Worm (Caenorhabditis elegans) whole organism, mixed stage, embryonic: ENCODE results near the gene Y39A1A.27.

ENCODE experiments used
- M03D4.4 ChIP-seq: sonication (generic microtip); optimal IDR thresholded peaks from 2 replicates; lab custom pipeline; 2017; ENCODE audit warnings: mild to moderate bottlenecking, missing genetic modification characterization, missing compliant biosample characterization
- blmp-1 ChIP-seq: fragments of 150-350 bp; optimal IDR thresholded peaks from 2 replicates; lab custom pipeline; 2014; ENCODE audit warnings: missing biosample characterization, missing genetic modification characterization
- ceh-39 ChIP-seq: fragments of 150-350 bp; optimal IDR thresholded peaks from 2 replicates; lab custom pipeline; 2014; ENCODE audit warnings: missing biosample characterization, missing genetic modification characterization
- ceh-43 ChIP-seq: fragments of 200-800 bp; sonication (Bioruptor generic); optimal IDR thresholded peaks from 2 replicates; lab custom pipeline; 2018; ENCODE audit warnings: mild to moderate bottlenecking, missing genetic modification characterization, moderate library complexity, missing compliant biosample characterization
- ceh-83 ChIP-seq: fragments of 200-800 bp; sonication (Bioruptor generic); optimal IDR thresholded peaks from 2 replicates; lab custom pipeline; 2018; ENCODE audit warnings: mild to moderate bottlenecking, missing genetic modification characterization, missing compliant biosample characterization
- ces-1 ChIP-seq: fragments of 150-350 bp; optimal IDR thresholded peaks from 2 replicates; lab custom pipeline; 2014; ENCODE audit warnings: missing biosample characterization, missing genetic modification reagents, missing genetic modification characterization
- cnd-1 ChIP-seq: fragments of 200-800 bp; sonication (Bioruptor generic); optimal IDR thresholded peaks from 2 replicates; lab custom pipeline; 2018; ENCODE audit warnings: mild to moderate bottlenecking, missing genetic modification characterization, missing compliant biosample characterization
- drap-1 ChIP-seq: fragments of 200-800 bp; sonication (Bioruptor generic); optimal IDR thresholded peaks from 3 replicates; lab custom pipeline; 2018; ENCODE audit warnings: mild to moderate bottlenecking, missing genetic modification characterization, missing compliant biosample characterization
- elt-1 ChIP-seq: sonication (generic microtip); optimal IDR thresholded peaks from 2 replicates; lab custom pipeline; 2017; ENCODE audit warnings: missing genetic modification characterization, mild to moderate bottlenecking, missing compliant biosample characterization, antibody characterized with exemption, moderate library complexity, borderline replicate concordance; ENCODE audit not compliant: insufficient read depth
- elt-3 ChIP-seq: fragments of 150-350 bp; optimal IDR thresholded peaks from 2 replicates; lab custom pipeline; 2014; ENCODE audit warnings: missing biosample characterization, missing genetic modification characterization
- flh-1 ChIP-seq: fragments of 200-800 bp; sonication (Bioruptor generic); optimal IDR thresholded peaks from 2 replicates; lab custom pipeline; 2018; ENCODE audit warnings: mild to moderate bottlenecking, missing genetic modification characterization, moderate library complexity, missing compliant biosample characterization
- ham-2 ChIP-seq: fragments of 200-800 bp; sonication (Bioruptor generic); optimal IDR thresholded peaks from 2 replicates; lab custom pipeline; 2018; ENCODE audit warnings: mild to moderate bottlenecking, missing genetic modification characterization, missing compliant biosample characterization
- hlh-1 ChIP-seq: fragments of 150-350 bp; optimal IDR thresholded peaks from 2 replicates; lab custom pipeline; 2014; ENCODE audit warnings: missing biosample characterization, missing genetic modification reagents, missing genetic modification characterization
- lin-13 ChIP-seq: fragments of 150-350 bp; optimal IDR thresholded peaks from 2 replicates; lab custom pipeline; 2014; ENCODE audit warnings: missing biosample characterization, missing genetic modification characterization
- lsy-2 ChIP-seq: fragments of 150-350 bp; optimal IDR thresholded peaks from 2 replicates; lab custom pipeline; 2014; ENCODE audit warnings: missing biosample characterization, missing genetic modification characterization
- mab-5 ChIP-seq: fragments of 150-350 bp; optimal IDR thresholded peaks from 2 replicates; lab custom pipeline; 2014; ENCODE audit warnings: missing biosample characterization, missing genetic modification characterization
- mep-1 ChIP-seq: fragments of 150-350 bp; optimal IDR thresholded peaks from 2 replicates; lab custom pipeline; 2017; ENCODE audit warnings: missing biosample characterization, missing genetic modification reagents, missing genetic modification characterization, inconsistent platforms
- nhr-2 ChIP-seq: fragments of 150-350 bp; optimal IDR thresholded peaks from 2 replicates; lab custom pipeline; 2014; ENCODE audit warnings: missing biosample characterization, missing genetic modification characterization
- nhr-237 ChIP-seq: fragments of 150-350 bp; optimal IDR thresholded peaks from 2 replicates; lab custom pipeline; 2014; ENCODE audit warnings: missing biosample characterization, missing genetic modification characterization
- nhr-28 ChIP-seq: fragments of 150-350 bp; optimal IDR thresholded peaks from 2 replicates; lab custom pipeline; 2014; ENCODE audit warnings: missing biosample characterization, missing genetic modification characterization
- pha-4 ChIP-seq: fragments of 150-350 bp; optimal IDR thresholded peaks from 2 replicates; lab custom pipeline; 2018; ENCODE audit warnings: missing biosample characterization, missing genetic modification reagents, missing genetic modification characterization
- sem-2 ChIP-seq: fragments of 200-800 bp; sonication (Bioruptor generic); optimal IDR thresholded peaks from 2 replicates; lab custom pipeline; 2018; ENCODE audit warnings: mild to moderate bottlenecking, missing genetic modification characterization, missing compliant biosample characterization
- snpc-4 ChIP-seq: fragments of 150-350 bp; optimal IDR thresholded peaks from 2 replicates; lab custom pipeline; 2014; ENCODE audit warnings: missing biosample characterization, missing genetic modification characterization
- tbx-8 ChIP-seq: fragments of 200-800 bp; sonication (Bioruptor generic); optimal IDR thresholded peaks from 2 replicates; lab custom pipeline; 2018; ENCODE audit warnings: mild to moderate bottlenecking, missing genetic modification characterization, moderate library complexity, missing compliant biosample characterization
- unc-120 ChIP-seq: sonication (generic microtip); optimal IDR thresholded peaks from 2 replicates; lab custom pipeline; 2017; ENCODE audit warnings: missing genetic modification characterization, missing compliant biosample characterization; ENCODE audit not compliant: poor library complexity, severe bottlenecking
- unc-39 ChIP-seq: fragments of 150-350 bp; optimal IDR thresholded peaks from 2 replicates; lab custom pipeline; 2014; ENCODE audit warnings: missing biosample characterization, missing genetic modification characterization
- unc-62 ChIP-seq: fragments of 150-350 bp; optimal IDR thresholded peaks from 2 replicates; lab custom pipeline; 2014; ENCODE audit warnings: missing biosample characterization, missing genetic modification reagents, missing genetic modification characterization
- ztf-11 ChIP-seq: fragments of 150-350 bp; optimal IDR thresholded peaks from 2 replicates; lab custom pipeline; 2014; ENCODE audit warnings: missing biosample characterization, missing genetic modification characterization

Gene Y39A1A.27

ce11 chrIII:10638339-10639021 is at the start of gene Y39A1A.27:
Y39A1A.27 (plus strand) TSS chrIII:10638971.
- TF ChIP-seq flh-1 (GFP tag; lab: Kevin White, UChicago) (no peak), ceh-43 (GFP tag; lab: Kevin White, UChicago) (no peak), sem-2 (GFP tag; lab: Kevin White, UChicago) (no peak), mab-5 (no peak), ztf-11 (tag; lab: Kevin White, UChicago) (no peak), cnd-1 (no peak), ceh-83 (no peak), blmp-1 (no peak), tbx-8 (GFP tag; lab: Kevin White, UChicago) (no peak), lin-13 (tag; lab: Kevin White, UChicago) (no peak), elt-1 (no peak), unc-62 (GFP tag; lab: Kevin White, UChicago) (no peak), pha-4 (no peak)

- TF ChIP-seq unc-120 (tag; lab: Kevin White, UChicago) (no peak), hlh-1 (tag; lab: Kevin White, UChicago) (no peak), ceh-83 (peak; percentile 7)
- TF ChIP-seq, all 35 proteins: peak for 1
Measured at ce11 chrIII:10592074-10592473, 46.7 kb upstream of the Y39A1A.27 start.

ce11 chrIII:10592729-10593128 is 46.0 kb upstream of the Y39A1A.27 start, which contains the start of gene Y45F3A.8:
Y45F3A.8 (minus strand) TSS chrIII:10592829.
- no peak for TF ChIP-seq nhr-2 (tag; lab: Kevin White, UChicago)
- TF ChIP-seq elt-1: no peak

ce11 chrIII:10595066-10595465 is 43.7 kb upstream of the Y39A1A.27 start, which contains the start of gene Y45F3A.9:
Y45F3A.9 (minus strand) TSS chrIII:10595166.
- TF ChIP-seq sem-2 (GFP tag; lab: Kevin White, UChicago): no peak
- no peak for TF ChIP-seq ceh-83
- TF ChIP-seq unc-39 (tag; lab: Kevin White, UChicago): no peak
- TF ChIP-seq ham-2 (GFP tag; lab: Kevin White, UChicago): no peak
- no peak for TF ChIP-seq drap-1
- TF ChIP-seq ceh-39 (tag; lab: Kevin White, UChicago): no peak
- no peak for TF ChIP-seq nhr-2 (tag; lab: Kevin White, UChicago)

ce11 chrIII:10596387-10596786 is 42.4 kb upstream of the Y39A1A.27 start, which contains the start of gene Y39A1A.3:
Y39A1A.3 (minus strand) TSS chrIII:10596487.
- TF ChIP-seq elt-1: no peak
- no peak for TF ChIP-seq blmp-1
- no peak for TF ChIP-seq ceh-83
- no peak for TF ChIP-seq nhr-2 (tag; lab: Kevin White, UChicago)
- no peak for TF ChIP-seq mab-5
- no peak for TF ChIP-seq lsy-2 (tag; lab: Kevin White, UChicago)
- no peak for TF ChIP-seq ces-1 (GFP tag; lab: Kevin White, UChicago)
- no peak for TF ChIP-seq unc-62 (GFP tag; lab: Kevin White, UChicago)
- no peak for TF ChIP-seq elt-3 (tag; lab: Kevin White, UChicago)
- TF ChIP-seq flh-1 (GFP tag; lab: Kevin White, UChicago): no peak
- no peak for TF ChIP-seq nhr-237
- TF ChIP-seq ceh-43 (GFP tag; lab: Kevin White, UChicago): no peak

ce11 chrIII:10599699-10600098 is 39.1 kb upstream of the Y39A1A.27 start:
- TF ChIP-seq snpc-4 (tag; lab: Kevin White, UChicago): no peak
- TF ChIP-seq ceh-43 (GFP tag; lab: Kevin White, UChicago): no peak
- no peak for TF ChIP-seq hlh-1 (tag; lab: Kevin White, UChicago)
- no peak for TF ChIP-seq M03D4.4 (tag; lab: Kevin White, UChicago)
- TF ChIP-seq elt-1: no peak
- no peak for TF ChIP-seq nhr-28
- TF ChIP-seq cnd-1: no peak
- TF ChIP-seq mep-1 (tag; lab: Kevin White, UChicago): peak; percentile 64
- TF ChIP-seq sem-2 (GFP tag; lab: Kevin White, UChicago): no peak
- peak; percentile 36 for TF ChIP-seq lin-13 (tag; lab: Kevin White, UChicago)
- peak; percentile 15 for TF ChIP-seq nhr-237
- peak; percentile 51 for TF ChIP-seq pha-4
- TF ChIP-seq ces-1 (GFP tag; lab: Kevin White, UChicago): peak; percentile 54
- TF ChIP-seq lsy-2 (tag; lab: Kevin White, UChicago): peak; percentile 58
- no peak for TF ChIP-seq elt-3 (tag; lab: Kevin White, UChicago)
- no peak for TF ChIP-seq nhr-2 (tag; lab: Kevin White, UChicago)
